Worm (Caenorhabditis elegans): ENCODE results near the gene ttll-12.

The ttll-12 gene

ce11 chrII:9369394-9369793 is 30.6 kb downstream of the ttll-12 start:
- peak; percentile 65 for TF ChIP-seq ceh-28 (tag; optimal IDR thresholded peaks at IDR 0.05)
- TF ChIP-seq elt-2 (tag; optimal IDR thresholded peaks at IDR 0.05), result no peak
- no peak for TF ChIP-seq nhr-25 (tag; optimal IDR thresholded peaks at IDR 0.05)

ce11 chrII:9372393-9372792 is 33.6 kb downstream of the ttll-12 start, which contains the start of gene C06C3.3:
C06C3.3 (minus strand) TSS chrII:9372493.
- TF ChIP-seq fkh-10 (GFP tag; optimal IDR thresholded peaks at IDR 0.05) (no peak), nhr-77 (tag; optimal IDR thresholded peaks at IDR 0.05) (no peak)

ce11 chrII:9372991-9373390 is 34.2 kb downstream of the ttll-12 start, which contains the start of gene C06C3.4:
C06C3.4 (plus strand) TSS chrII:9373291.
- TF ChIP-seq nhr-237 (tag; optimal IDR thresholded peaks at IDR 0.05), result no peak
- TF ChIP-seq ceh-82 (tag; optimal IDR thresholded peaks at IDR 0.05), result no peak
- TF ChIP-seq fkh-10 (GFP tag; optimal IDR thresholded peaks at IDR 0.05), result no peak
- no peak for TF ChIP-seq unc-39 (tag; optimal IDR thresholded peaks at IDR 0.05)
- TF ChIP-seq ceh-9 (tag; optimal IDR thresholded peaks at IDR 0.05), result no peak
- no peak for TF ChIP-seq nfya-1 (tag; optimal IDR thresholded peaks at IDR 0.05; ENCODE audit: insufficient read depth)
- TF ChIP-seq daf-12 (tag; optimal IDR thresholded peaks at IDR 0.05), result no peak
- no peak for TF ChIP-seq elt-1 (tag; optimal IDR thresholded peaks at IDR 0.05)
- TF ChIP-seq tbx-2 (tag; optimal IDR thresholded peaks at IDR 0.05), result no peak
- no peak for TF ChIP-seq R02D3.7 (tag; optimal IDR thresholded peaks at IDR 0.05)
- TF ChIP-seq lin-15B (tag; optimal IDR thresholded peaks at IDR 0.05), result no peak
- TF ChIP-seq nhr-76 (tag; optimal IDR thresholded peaks at IDR 0.05), result no peak
- TF ChIP-seq elt-2 (tag; optimal IDR thresholded peaks at IDR 0.05), result no peak
- no peak for TF ChIP-seq nhr-28 (tag; optimal IDR thresholded peaks at IDR 0.05)
- TF ChIP-seq hmg-11 (tag; optimal IDR thresholded peaks at IDR 0.05), result no peak

ce11 chrII:9374807-9375206 is 36.0 kb downstream of the ttll-12 start, which contains the start of gene C06C3.12:
C06C3.12 (plus strand) TSS chrII:9375107.
- peak; percentile 1 for TF ChIP-seq elt-2 (tag; optimal IDR thresholded peaks at IDR 0.05)
- TF ChIP-seq nhr-25 (tag; optimal IDR thresholded peaks at IDR 0.05), result no peak
- no peak for TF ChIP-seq ceh-16 (tag; optimal IDR thresholded peaks at IDR 0.05)
- no peak for TF ChIP-seq egl-27 (tag; optimal IDR thresholded peaks at IDR 0.05)
- no peak for TF ChIP-seq elt-1 (tag; optimal IDR thresholded peaks at IDR 0.05)
- TF ChIP-seq fkh-2 (tag; optimal IDR thresholded peaks at IDR 0.05), result no peak
- TF ChIP-seq nhr-76 (tag; optimal IDR thresholded peaks at IDR 0.05), result no peak

- TF ChIP-seq nhr-76 (tag; optimal IDR thresholded peaks at IDR 0.05) (no peak), egl-27 (tag; optimal IDR thresholded peaks at IDR 0.05) (no peak), lin-39 (tag; optimal IDR thresholded peaks at IDR 0.05) (no peak), fos-1 (tag; optimal IDR thresholded peaks at IDR 0.05) (no peak), ZK546.5 (tag; optimal IDR thresholded peaks at IDR 0.05) (no peak), pha-4 (tag; optimal IDR thresholded peaks at IDR 0.05) (no peak), mml-1 (tag; optimal IDR thresholded peaks at IDR 0.05) (no peak), sea-2 (GFP tag; optimal IDR thresholded peaks at IDR 0.05) (no peak), ceh-28 (tag; optimal IDR thresholded peaks at IDR 0.05) (no peak), egl-5 (tag; optimal IDR thresholded peaks at IDR 0.05) (no peak), nhr-28 (tag; optimal IDR thresholded peaks at IDR 0.05) (no peak), nhr-12 (tag; optimal IDR thresholded peaks at IDR 0.05) (no peak), nfya-1 (tag; optimal IDR thresholded peaks at IDR 0.05; ENCODE audit: insufficient read depth) (no peak), hmg-11 (tag; optimal IDR thresholded peaks at IDR 0.05) (no peak), ama-1 (optimal IDR thresholded peaks at IDR 0.05) (no peak), unc-62 (GFP tag; optimal IDR thresholded peaks at IDR 0.05) (no peak), fkh-2 (tag; optimal IDR thresholded peaks at IDR 0.05) (no peak), snpc-4 (tag; optimal IDR thresholded peaks at IDR 0.05) (no peak), unc-39 (tag; optimal IDR thresholded peaks at IDR 0.05) (no peak)
Measured at ce11 chrII:9377158-9377557, 38.4 kb downstream of the ttll-12 start, which contains the start of gene C06C3.10. C06C3.10 (minus strand) TSS chrII:9377258.

ce11 chrII:9378174-9378573 is 39.4 kb downstream of the ttll-12 start:
- TF ChIP-seq nhr-77 (tag; optimal IDR thresholded peaks at IDR 0.05) (no peak), lin-39 (tag; optimal IDR thresholded peaks at IDR 0.05) (no peak), nhr-237 (tag; optimal IDR thresholded peaks at IDR 0.05) (no peak), snpc-4 (tag; optimal IDR thresholded peaks at IDR 0.05) (no peak), nhr-25 (tag; optimal IDR thresholded peaks at IDR 0.05) (no peak), mml-1 (tag; optimal IDR thresholded peaks at IDR 0.05) (no peak), elt-2 (tag; optimal IDR thresholded peaks at IDR 0.05) (peak; percentile 38), nhr-12 (tag; optimal IDR thresholded peaks at IDR 0.05) (no peak), pha-4 (tag; optimal IDR thresholded peaks at IDR 0.05) (peak; percentile 59), ceh-82 (tag; optimal IDR thresholded peaks at IDR 0.05) (no peak), R02D3.7 (tag; optimal IDR thresholded peaks at IDR 0.05) (no peak), nhr-11 (tag; optimal IDR thresholded peaks at IDR 0.05) (no peak)

Data from whole organism, L3 larva.